Fruit fly (Drosophila melanogaster): Measurements from ENCODE around the gene CG15764.

CG15764 gene

dm6 chrX:5880139-5880924 is 11.4 kb downstream of the CG15764 start:
- TF ChIP-seq Dif (GFP tag; optimal IDR thresholded peaks at IDR 0.05; ENCODE audit: partially characterized antibody) = no peak
- no peak for TF ChIP-seq tai (GFP tag; optimal IDR thresholded peaks at IDR 0.05)
- no peak for TF ChIP-seq sv (GFP tag; optimal IDR thresholded peaks at IDR 0.05)
- no peak for TF ChIP-seq dsf (GFP tag; optimal IDR thresholded peaks at IDR 0.05; ENCODE audit: borderline replicate concordance)
- peak; percentile 87 for TF ChIP-seq Hnf4 (GFP tag; optimal IDR thresholded peaks at IDR 0.05)
- TF ChIP-seq CG9705 (GFP tag; optimal IDR thresholded peaks at IDR 0.05) = peak; percentile 77
- no peak for TF ChIP-seq brk (GFP tag; optimal IDR thresholded peaks at IDR 0.05)
- peak; percentile 76 for TF ChIP-seq dmrt93B (GFP tag; optimal IDR thresholded peaks at IDR 0.05)
- TF ChIP-seq N (GFP tag; optimal IDR thresholded peaks at IDR 0.05) = no peak
- peak; percentile 85 for TF ChIP-seq rgr (GFP tag; optimal IDR thresholded peaks at IDR 0.05)
- TF ChIP-seq dl (GFP tag; optimal IDR thresholded peaks at IDR 0.05; ENCODE audit: insufficient read depth in 1 of 2, partially characterized antibody in 2 of 2) = no peak
- peak; percentile 82 for TF ChIP-seq OdsH (GFP tag; optimal IDR thresholded peaks at IDR 0.05)
- TF ChIP-seq h (GFP tag; optimal IDR thresholded peaks at IDR 0.05) = peak; percentile 90
- TF ChIP-seq woc (GFP tag; optimal IDR thresholded peaks at IDR 0.05) = peak; percentile 93
- TF ChIP-seq CG32264 (GFP tag; optimal IDR thresholded peaks at IDR 0.05) = peak; percentile 72
- TF ChIP-seq Hr83 (GFP tag; optimal IDR thresholded peaks at IDR 0.05; ENCODE audit: poor library complexity, severe bottlenecking) = no peak
- TF ChIP-seq Abd-B (GFP tag; optimal IDR thresholded peaks at IDR 0.05) = no peak
- TF ChIP-seq HLH106 (tag; optimal IDR thresholded peaks at IDR 0.05) = peak; percentile 88
- no peak for TF ChIP-seq pan (optimal IDR thresholded peaks at IDR 0.05)
- TF ChIP-seq Jra (GFP tag; optimal IDR thresholded peaks at IDR 0.05) = peak; percentile 76
- peak; percentile 89 for TF ChIP-seq psq (GFP tag; optimal IDR thresholded peaks at IDR 0.05)
- no peak for TF ChIP-seq jim (GFP tag; optimal IDR thresholded peaks at IDR 0.05)
- TF ChIP-seq Vsx2 (GFP tag; optimal IDR thresholded peaks at IDR 0.05; ENCODE audit: partially characterized antibody) = no peak
- TF ChIP-seq Hr78 (GFP tag; optimal IDR thresholded peaks at IDR 0.05) = no peak
- TF ChIP-seq lola (GFP tag; optimal IDR thresholded peaks at IDR 0.05) = no peak
- TF ChIP-seq br (GFP tag; optimal IDR thresholded peaks at IDR 0.05) = peak; percentile 81
- TF ChIP-seq Sp1 (GFP tag; optimal IDR thresholded peaks at IDR 0.05) = peak; percentile 84
- TF ChIP-seq GATAd (GFP tag; optimal IDR thresholded peaks at IDR 0.05) = no peak
- TF ChIP-seq Mio (GFP tag; optimal IDR thresholded peaks at IDR 0.05) = no peak
- no peak for TF ChIP-seq CrebA (GFP tag; optimal IDR thresholded peaks at IDR 0.05; ENCODE audit: borderline replicate concordance)
- TF ChIP-seq usp (GFP tag; optimal IDR thresholded peaks at IDR 0.05) = no peak
- TF ChIP-seq ey (GFP tag; optimal IDR thresholded peaks at IDR 0.05) = peak; percentile 83
- peak in 1 of 2 experiments; percentile 86 for TF ChIP-seq foxo (GFP tag; optimal IDR thresholded peaks at IDR 0.05)
- TF ChIP-seq sage (GFP tag; optimal IDR thresholded peaks at IDR 0.05) = peak; percentile 56
- peak; percentile 82 for TF ChIP-seq fru (GFP tag; optimal IDR thresholded peaks at IDR 0.05)
- peak; percentile 45 for TF ChIP-seq Rel (GFP tag; optimal IDR thresholded peaks at IDR 0.05)
- peak; percentile 61 for TF ChIP-seq Rel (tag; optimal IDR thresholded peaks at IDR 0.05)
- TF ChIP-seq Dfd (GFP tag; optimal IDR thresholded peaks at IDR 0.05) = no peak
- no peak for TF ChIP-seq Myc (optimal IDR thresholded peaks at IDR 0.05)

dm6 chrX:5883394-5883793 is 14.5 kb downstream of the CG15764 start:
- TF ChIP-seq sv (GFP tag; optimal IDR thresholded peaks at IDR 0.05) (peak; percentile 2), rgr (GFP tag; optimal IDR thresholded peaks at IDR 0.05) (peak; percentile 50), Hnf4 (GFP tag; optimal IDR thresholded peaks at IDR 0.05) (peak; percentile 54), N (GFP tag; optimal IDR thresholded peaks at IDR 0.05) (no peak), foxo (GFP tag; optimal IDR thresholded peaks at IDR 0.05) (peak in 1 of 2 experiments; percentile 57), Dfd (GFP tag; optimal IDR thresholded peaks at IDR 0.05) (no peak), br (GFP tag; optimal IDR thresholded peaks at IDR 0.05) (peak; percentile 18), HLH106 (tag; optimal IDR thresholded peaks at IDR 0.05) (peak; percentile 43), dsf (GFP tag; optimal IDR thresholded peaks at IDR 0.05; ENCODE audit: borderline replicate concordance) (no peak), CrebA (GFP tag; optimal IDR thresholded peaks at IDR 0.05; ENCODE audit: borderline replicate concordance) (no peak), GATAd (GFP tag; optimal IDR thresholded peaks at IDR 0.05) (no peak), OdsH (GFP tag; optimal IDR thresholded peaks at IDR 0.05) (no peak), Rel (GFP tag; optimal IDR thresholded peaks at IDR 0.05) (no peak), Rel (tag; optimal IDR thresholded peaks at IDR 0.05) (peak; percentile 37), tai (GFP tag; optimal IDR thresholded peaks at IDR 0.05) (no peak), psq (GFP tag; optimal IDR thresholded peaks at IDR 0.05) (no peak), sage (GFP tag; optimal IDR thresholded peaks at IDR 0.05) (no peak), fru (GFP tag; optimal IDR thresholded peaks at IDR 0.05) (peak; percentile 41), Vsx2 (GFP tag; optimal IDR thresholded peaks at IDR 0.05; ENCODE audit: partially characterized antibody) (no peak), Hr83 (GFP tag; optimal IDR thresholded peaks at IDR 0.05; ENCODE audit: poor library complexity, severe bottlenecking) (no peak), CG32264 (GFP tag; optimal IDR thresholded peaks at IDR 0.05) (no peak), CG9705 (GFP tag; optimal IDR thresholded peaks at IDR 0.05) (no peak), woc (GFP tag; optimal IDR thresholded peaks at IDR 0.05) (no peak), h (GFP tag; optimal IDR thresholded peaks at IDR 0.05) (peak; percentile 54), Myc (optimal IDR thresholded peaks at IDR 0.05) (peak; percentile 86), jim (GFP tag; optimal IDR thresholded peaks at IDR 0.05) (no peak), dl (GFP tag; optimal IDR thresholded peaks at IDR 0.05; ENCODE audit: insufficient read depth in 1 of 2, partially characterized antibody in 2 of 2) (no peak), pan (optimal IDR thresholded peaks at IDR 0.05) (no peak), Dif (GFP tag; optimal IDR thresholded peaks at IDR 0.05; ENCODE audit: partially characterized antibody) (no peak), usp (GFP tag; optimal IDR thresholded peaks at IDR 0.05) (no peak), brk (GFP tag; optimal IDR thresholded peaks at IDR 0.05) (no peak)
